Worm (Caenorhabditis elegans) whole organism, L4 larva: Measurements from ENCODE around the gene T22E5.6.

Experiments used
- Y48G9A.11 ChIP-seq: fragments of 200-800 bp; sonication (Bioruptor generic); IDR thresholded peaks from 2 replicates; pipeline ENCODE4 v1.3.6; 2022; ENCODE audit warnings: missing genetic modification reagents, missing genetic modification characterization, missing compliant biosample characterization
- ceh-82 ChIP-seq: sonication (generic microtip); optimal IDR thresholded peaks from 2 replicates; lab custom pipeline; 2017; ENCODE audit warnings: missing biosample characterization, missing genetic modification characterization
- dmd-8 ChIP-seq: fragments of 200-800 bp; sonication (Bioruptor generic); IDR thresholded peaks from 2 replicates; pipeline ENCODE4 v1.3.6; 2022; ENCODE audit warnings: missing genetic modification characterization, missing compliant biosample characterization
- nhr-10 ChIP-seq: fragments of 150-350 bp; optimal IDR thresholded peaks from 2 replicates; lab custom pipeline; 2014; ENCODE audit warnings: missing biosample characterization, missing genetic modification characterization
- snpc-4 ChIP-seq: fragments of 150-350 bp; optimal IDR thresholded peaks from 2 replicates; lab custom pipeline; 2014; ENCODE audit warnings: missing biosample characterization, missing genetic modification characterization
- unc-130 ChIP-seq: sonication (generic microtip); optimal IDR thresholded peaks from 2 replicates; lab custom pipeline; 2016; ENCODE audit warnings: missing genetic modification reagents, missing genetic modification characterization, missing compliant biosample characterization
- zip-11 ChIP-seq: fragments of 200-800 bp; sonication (Bioruptor generic); IDR thresholded peaks from 2 replicates; pipeline ENCODE4 v1.3.6; 2022; ENCODE audit warnings: missing genetic modification characterization, missing compliant biosample characterization

ce11 chrX:6460123-6460522 is 43.9 kb upstream of the T22E5.6 start:
- TF ChIP-seq snpc-4 (tag; lab: Kevin White, UChicago) (no peak), dmd-8 (GFP tag; lab: Robert Waterston, UW) (no peak), zip-11 (GFP tag; lab: Robert Waterston, UW) (no peak), unc-130 (GFP tag; lab: Kevin White, UChicago) (no peak), Y48G9A.11 (GFP tag; lab: Robert Waterston, UW) (no peak), nhr-10 (tag; lab: Kevin White, UChicago) (no peak), ceh-82 (tag; lab: Kevin White, UChicago) (no peak)
